Fruit fly (Drosophila melanogaster) whole organism, embryonic: Measurements from ENCODE around the gene CG6966.

Experiments used
- Asciz ChIP-seq: fragments of 200-800 bp; sonication (Bioruptor generic); optimal IDR thresholded peaks from 2 replicates; lab custom pipeline; 2017; ENCODE audit warnings: missing biosample characterization, mild to moderate bottlenecking, missing genetic modification characterization, missing genetic modification reagents
- BtbVII ChIP-seq: fragments of 200-800 bp; sonication (Bioruptor generic); optimal IDR thresholded peaks from 3 replicates; lab custom pipeline; 2017; ENCODE audit warnings: missing biosample characterization, mild to moderate bottlenecking, missing genetic modification characterization
- CG10959 ChIP-seq: fragments of 200-800 bp; sonication (Bioruptor generic); IDR thresholded peaks from 2 replicates; pipeline ENCODE4 v1.3.6; 2022; ENCODE audit warnings: missing biosample characterization, missing genetic modification characterization
- CG11085 ChIP-seq: fragments of 200-800 bp; sonication (Bioruptor generic); IDR thresholded peaks from 2 replicates; pipeline ENCODE4 v1.3.6; 2022; ENCODE audit warnings: missing biosample characterization, missing genetic modification characterization
- CG11093 ChIP-seq: fragments of 200-800 bp; sonication (Bioruptor generic); IDR thresholded peaks from 3 replicates; pipeline ENCODE4 v1.3.6; 2022; ENCODE audit warnings: missing biosample characterization, missing genetic modification characterization
- CG11696 ChIP-seq: fragments of 200-800 bp; sonication (Bioruptor generic); IDR thresholded peaks from 2 replicates; pipeline ENCODE4 v1.3.6; 2022; ENCODE audit warnings: missing biosample characterization, missing genetic modification characterization
- CG12299 ChIP-seq: fragments of 200-800 bp; sonication (Bioruptor generic); optimal IDR thresholded peaks from 2 replicates; lab custom pipeline; 2018; ENCODE audit warnings: missing biosample characterization, mild to moderate bottlenecking, missing genetic modification characterization
- CG13624 ChIP-seq: fragments of 200-800 bp; sonication (Bioruptor generic); optimal IDR thresholded peaks from 2 replicates; lab custom pipeline; 2016; ENCODE audit warnings: missing biosample characterization, missing genetic modification characterization
- CG1529 ChIP-seq: fragments of 200-800 bp; sonication (Bioruptor generic); optimal IDR thresholded peaks from 3 replicates; lab custom pipeline; 2018; ENCODE audit warnings: missing biosample characterization, missing genetic modification characterization
- CG18011 ChIP-seq: fragments of 200-800 bp; sonication (Bioruptor generic); optimal IDR thresholded peaks from 2 replicates; lab custom pipeline; 2017; ENCODE audit warnings: missing biosample characterization, missing genetic modification characterization, mild to moderate bottlenecking, moderate library complexity, missing genotype
- CG18599 ChIP-seq: fragments of 200-800 bp; sonication (Bioruptor generic); optimal IDR thresholded peaks from 3 replicates; lab custom pipeline; 2017; ENCODE audit warnings: missing biosample characterization, missing genetic modification characterization, mild to moderate bottlenecking, moderate library complexity, missing genetic modification reagents
- CG30431 ChIP-seq: fragments of 200-800 bp; sonication (Bioruptor generic); optimal IDR thresholded peaks from 2 replicates; lab custom pipeline; 2017; ENCODE audit warnings: missing biosample characterization, missing genetic modification characterization
- CG3995 ChIP-seq: fragments of 200-800 bp; sonication (Bioruptor generic); optimal IDR thresholded peaks from 3 replicates; lab custom pipeline; 2016; ENCODE audit warnings: missing biosample characterization, missing genetic modification characterization
- CG4328 ChIP-seq: fragments of 200-800 bp; sonication (Bioruptor generic); optimal IDR thresholded peaks from 3 replicates; lab custom pipeline; 2017; ENCODE audit warnings: missing biosample characterization, missing genetic modification reagents, missing genetic modification characterization
- CG4820 ChIP-seq: fragments of 200-800 bp; sonication (Bioruptor generic); optimal IDR thresholded peaks from 3 replicates; lab custom pipeline; 2016; ENCODE audit warnings: missing biosample characterization, missing genetic modification characterization
- CG5245 ChIP-seq: fragments of 200-800 bp; sonication (Bioruptor generic); optimal IDR thresholded peaks from 3 replicates; lab custom pipeline; 2016; ENCODE audit warnings: missing biosample characterization, missing genetic modification characterization
- CG6254 ChIP-seq: fragments of 200-800 bp; sonication (Bioruptor generic); optimal IDR thresholded peaks from 3 replicates; lab custom pipeline; 2017; ENCODE audit warnings: mild to moderate bottlenecking, missing biosample characterization, missing genetic modification reagents, missing genetic modification characterization
- CG7745 ChIP-seq: fragments of 200-800 bp; sonication (Bioruptor generic); optimal IDR thresholded peaks from 2 replicates; lab custom pipeline; 2018; ENCODE audit warnings: missing biosample characterization, mild to moderate bottlenecking, missing genetic modification characterization, moderate library complexity
- CG8359 ChIP-seq: fragments of 200-800 bp; sonication (Bioruptor generic); optimal IDR thresholded peaks from 2 replicates; lab custom pipeline; 2017; ENCODE audit warnings: missing biosample characterization, mild to moderate bottlenecking, missing genetic modification characterization, borderline replicate concordance
- CG8478 ChIP-seq: fragments of >200 bp; optimal IDR thresholded peaks from 2 replicates; lab custom pipeline; 2018
- CHES-1-like ChIP-seq: fragments of 200-800 bp; sonication (Bioruptor generic); optimal IDR thresholded peaks from 2 replicates; lab custom pipeline; 2016; ENCODE audit warnings: missing biosample characterization, missing genetic modification characterization
- CTCF ChIP-seq: fragments of 200-800 bp; sonication (Bioruptor generic); optimal IDR thresholded peaks from 2 replicates; lab custom pipeline; 2017; ENCODE audit warnings: missing biosample characterization, mild to moderate bottlenecking, missing genetic modification characterization, moderate library complexity
- Dbx ChIP-seq: fragments of 200-800 bp; sonication (Bioruptor generic); IDR thresholded peaks from 3 replicates; pipeline ENCODE4 v1.3.6; 2022; ENCODE audit warnings: missing biosample characterization, missing genetic modification characterization
- E2f1 ChIP-seq: fragments of 200-800 bp; sonication (Bioruptor generic); IDR thresholded peaks from 2 replicates; pipeline ENCODE4 v1.3.6; 2022; ENCODE audit warnings: missing biosample characterization, missing genetic modification characterization
- Elba2 ChIP-seq: fragments of 200-800 bp; sonication (Bioruptor generic); optimal IDR thresholded peaks from 3 replicates; lab custom pipeline; 2016; ENCODE audit warnings: missing biosample characterization, missing genetic modification characterization
- Fer3 ChIP-seq: fragments of 200-800 bp; sonication (Bioruptor generic); optimal IDR thresholded peaks from 2 replicates; lab custom pipeline; 2018; ENCODE audit warnings: missing biosample characterization, mild to moderate bottlenecking, missing genetic modification characterization, moderate library complexity
- HHEX ChIP-seq: fragments of 200-800 bp; sonication (Bioruptor generic); optimal IDR thresholded peaks from 3 replicates; lab custom pipeline; 2017; ENCODE audit warnings: missing biosample characterization, mild to moderate bottlenecking, missing genetic modification characterization, missing genetic modification reagents
- Hey ChIP-seq: fragments of 200-800 bp; sonication (Bioruptor generic); optimal IDR thresholded peaks from 3 replicates; lab custom pipeline; 2018; ENCODE audit warnings: missing biosample characterization, mild to moderate bottlenecking, missing genetic modification characterization
- Hr39 ChIP-seq: fragments of >200 bp; optimal IDR thresholded peaks from 2 replicates; lab custom pipeline; 2017
- Xbp1 ChIP-seq: fragments of 200-800 bp; sonication (Bioruptor generic); optimal IDR thresholded peaks from 3 replicates; lab custom pipeline; 2016; ENCODE audit warnings: missing biosample characterization, mild to moderate bottlenecking, missing genetic modification characterization
- al ChIP-seq: fragments of 200-800 bp; sonication (Bioruptor generic); IDR thresholded peaks from 2 replicates; pipeline ENCODE4 v1.3.6; 2022; ENCODE audit warnings: missing biosample characterization, missing genetic modification characterization
- az2 ChIP-seq: fragments of 200-800 bp; sonication (Bioruptor generic); optimal IDR thresholded peaks from 3 replicates; lab custom pipeline; 2016; ENCODE audit warnings: missing biosample characterization, missing genetic modification characterization
- bab2 ChIP-seq: fragments of 200-800 bp; sonication (Bioruptor generic); optimal IDR thresholded peaks from 2 replicates; lab custom pipeline; 2016; ENCODE audit warnings: missing biosample characterization, missing genetic modification characterization
- br ChIP-seq: fragments of >200 bp; optimal IDR thresholded peaks from 2 replicates; lab custom pipeline; 2017
- danr ChIP-seq: fragments of 200-800 bp; sonication (Bioruptor generic); IDR thresholded peaks from 2 replicates; pipeline ENCODE4 v1.3.6; 2022; ENCODE audit warnings: missing biosample characterization, missing genetic modification characterization
- ftz-f1 ChIP-seq: fragments of 200-800 bp; sonication (Bioruptor generic); optimal IDR thresholded peaks from 2 replicates; lab custom pipeline; 2016; ENCODE audit warnings: missing biosample characterization, missing genetic modification characterization
- grn ChIP-seq: fragments of 200-800 bp; sonication (Bioruptor generic); optimal IDR thresholded peaks from 3 replicates; lab custom pipeline; 2017; ENCODE audit warnings: missing biosample characterization, missing genetic modification characterization
- h ChIP-seq: fragments of >200 bp; optimal IDR thresholded peaks from 2 replicates; lab custom pipeline; 2017
- her ChIP-seq: fragments of 200-800 bp; sonication (Bioruptor generic); optimal IDR thresholded peaks from 2 replicates; lab custom pipeline; 2016; ENCODE audit warnings: missing biosample characterization, missing genetic modification characterization
- ken ChIP-seq: fragments of 200-800 bp; sonication (Bioruptor generic); IDR thresholded peaks from 3 replicates; pipeline ENCODE4 v1.3.6; 2022; ENCODE audit warnings: missing biosample characterization, missing genetic modification characterization
- klu ChIP-seq: fragments of 200-800 bp; sonication (Bioruptor generic); IDR thresholded peaks from 2 replicates; pipeline ENCODE4 v1.3.6; 2022; ENCODE audit warnings: missing biosample characterization, missing genetic modification characterization
- mirr ChIP-seq: fragments of 200-800 bp; sonication (Bioruptor generic); optimal IDR thresholded peaks from 3 replicates; lab custom pipeline; 2018; ENCODE audit warnings: missing biosample characterization, mild to moderate bottlenecking, missing genetic modification characterization
- mld ChIP-seq: fragments of 200-800 bp; sonication (Bioruptor generic); IDR thresholded peaks from 3 replicates; pipeline ENCODE4 v1.3.6; 2022; ENCODE audit warnings: missing biosample characterization, missing genetic modification characterization; ENCODE audit not compliant: partially characterized antibody
- pan ChIP-seq, 4 experiments: fragments of >200 bp in 3 of 4; fragments of 200-800 bp in 1 of 4; sonication (Bioruptor generic) in 1 of 4; optimal IDR thresholded peaks in 3 of 4; IDR thresholded peaks in 1 of 4; 2 replicates each; pipeline versions ENCODE4 v1.3.6 to Lab custom; 2017 to 2022; ENCODE audit warnings: missing biosample characterization in 2 of 4, missing genetic modification characterization in 2 of 4, mixed read lengths in 1 of 4
- repo ChIP-seq: fragments of 200-800 bp; sonication (Bioruptor generic); optimal IDR thresholded peaks from 2 replicates; lab custom pipeline; 2016; ENCODE audit warnings: missing biosample characterization, missing genetic modification characterization
- schlank ChIP-seq: fragments of 200-800 bp; sonication (Bioruptor generic); optimal IDR thresholded peaks from 2 replicates; lab custom pipeline; 2018; ENCODE audit warnings: missing biosample characterization, mild to moderate bottlenecking, missing genetic modification characterization
- sens ChIP-seq: fragments of 200-800 bp; sonication (Bioruptor generic); peaks from one replicate; lab custom pipeline; 2016; ENCODE audit warnings: missing biosample characterization, missing genetic modification characterization
- seq ChIP-seq: fragments of 200-800 bp; sonication (Bioruptor generic); IDR thresholded peaks from 2 replicates; pipeline ENCODE4 v1.3.6; 2022; ENCODE audit warnings: missing biosample characterization, missing genetic modification characterization
- sisA ChIP-seq: fragments of 200-800 bp; sonication (Bioruptor generic); IDR thresholded peaks from 2 replicates; pipeline ENCODE4 v1.3.6; 2022; ENCODE audit warnings: missing biosample characterization, missing genetic modification characterization
- slou ChIP-seq: fragments of 200-800 bp; sonication (Bioruptor generic); optimal IDR thresholded peaks from 3 replicates; lab custom pipeline; 2016; ENCODE audit warnings: missing biosample characterization, missing genetic modification characterization
- ssp ChIP-seq: fragments of 200-800 bp; sonication (Bioruptor generic); IDR thresholded peaks from 2 replicates; pipeline ENCODE4 v1.3.6; 2022; ENCODE audit warnings: missing biosample characterization, missing genetic modification characterization
- tin ChIP-seq: fragments of 200-800 bp; sonication (Bioruptor generic); optimal IDR thresholded peaks from 3 replicates; lab custom pipeline; 2016; ENCODE audit warnings: missing biosample characterization, missing genetic modification characterization
- usp ChIP-seq: fragments of >200 bp; optimal IDR thresholded peaks from 2 replicates; lab custom pipeline; 2017; ENCODE audit warnings: missing biosample characterization, missing genetic modification characterization
- zf30C ChIP-seq: fragments of 200-800 bp; sonication (Bioruptor generic); optimal IDR thresholded peaks from 3 replicates; lab custom pipeline; 2018; ENCODE audit warnings: missing biosample characterization, mild to moderate bottlenecking, missing genetic modification characterization

Gene CG6966

DNA sequence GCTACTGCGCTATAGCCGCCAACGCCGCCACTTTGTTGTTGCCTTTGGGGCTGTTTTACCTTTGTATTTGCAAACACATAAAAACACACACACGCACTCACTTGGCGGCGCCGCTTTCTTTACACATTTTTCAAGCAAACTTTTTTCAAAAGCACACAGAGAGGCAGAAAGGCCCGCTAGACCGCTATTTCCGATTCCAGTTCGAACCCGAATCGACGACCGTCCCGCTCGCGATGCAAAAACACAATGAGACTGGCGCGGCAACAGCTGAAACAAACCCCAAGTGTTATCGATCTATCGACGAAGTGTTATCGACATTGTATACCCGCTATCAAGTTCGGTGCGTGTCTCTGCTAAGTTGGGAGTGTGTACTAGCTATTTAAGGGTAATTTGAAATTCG, 36.2 kb upstream of the CG6966 start, which contains the start of gene CG42788 (continued):
- TF ChIP-seq mirr (peak; percentile 63), CG12299 (tag; lab: Kevin White, UChicago) (peak; percentile 34), CG10959 (GFP tag; lab: Robert Waterston, UW) (no peak), Xbp1 (GFP tag; lab: Kevin White, UChicago) (peak; percentile 61), CG4820 (peak; percentile 3), Hey (tag; lab: Kevin White, UChicago) (peak; percentile 65), CG13624 (GFP tag; lab: Kevin White, UChicago) (peak; percentile 84), ken (GFP tag; lab: Robert Waterston, UW) (no peak), CG18011 (GFP tag; lab: Kevin White, UChicago) (peak; percentile 62), BtbVII (GFP tag; lab: Kevin White, UChicago) (no peak), tin (no peak), CG1529 (GFP tag; lab: Kevin White, UChicago) (no peak), usp (no peak), CG11085 (no peak), pan (optimal IDR thresholded peaks at IDR 0.05; lab: Kevin White, UChicago) (no peak), pan (GFP tag; optimal IDR thresholded peaks at IDR 0.05 in 1 of 2, IDR thresholded peaks at IDR 0.05 in 1 of 2) (no peak), CG11696 (GFP tag; lab: Robert Waterston, UW) (no peak), E2f1 (GFP tag; lab: Robert Waterston, UW) (no peak), CHES-1-like (peak; percentile 76), az2 (GFP tag; lab: Kevin White, UChicago) (peak; percentile 46), Fer3 (tag; lab: Kevin White, UChicago) (peak; percentile 42), mld (GFP tag; lab: Robert Waterston, UW) (no peak), CG8359 (peak; percentile 11), repo (GFP tag; lab: Kevin White, UChicago) (peak; percentile 57), CG8478 (no peak), CG5245 (no peak), br (lab: Kevin White, UChicago) (no peak), CG11093 (GFP tag; lab: Robert Waterston, UW) (no peak), Asciz (GFP tag; lab: Kevin White, UChicago) (peak; percentile 9), bab2 (peak; percentile 29), Elba2 (GFP tag; lab: Kevin White, UChicago) (no peak), her (GFP tag; lab: Kevin White, UChicago) (peak; percentile 83), seq (GFP tag; lab: Robert Waterston, UW) (no peak), CTCF (GFP tag; lab: Kevin White, UChicago) (peak; percentile 66), al (GFP tag; lab: Robert Waterston, UW) (no peak), CG7745 (peak; percentile 79), Dbx (GFP tag; lab: Robert Waterston, UW) (no peak), sens (peak; percentile 94), h (no peak), CG30431 (GFP tag; lab: Kevin White, UChicago) (no peak), CG18599 (GFP tag; lab: Kevin White, UChicago) (peak; percentile 18), HHEX (GFP tag; lab: Kevin White, UChicago) (no peak), slou (GFP tag; lab: Kevin White, UChicago) (no peak), danr (GFP tag; lab: Robert Waterston, UW) (no peak), zf30C (GFP tag; lab: Kevin White, UChicago) (peak; percentile 16), Hr39 (no peak), ssp (no peak), schlank (tag; lab: Kevin White, UChicago) (peak; percentile 44), CG6254 (GFP tag; lab: Kevin White, UChicago) (peak; percentile 72), grn (GFP tag; lab: Kevin White, UChicago) (peak; percentile 20), ftz-f1 (peak; percentile 87), klu (GFP tag; lab: Robert Waterston, UW) (no peak), CG4328 (GFP tag; lab: Kevin White, UChicago) (no peak), sisA (GFP tag; lab: Robert Waterston, UW) (no peak), CG3995 (peak; percentile 30)
